Fruit fly (Drosophila melanogaster) whole organism, prepupa: Measurements from ENCODE around the gene Tep2.

ENCODE experiments used
- CG15336 ChIP-seq: fragments of 200-800 bp; sonication (Bioruptor generic); IDR thresholded peaks from 2 replicates; pipeline ENCODE4 v1.3.6; 2022; ENCODE audit warnings: missing biosample characterization, missing genetic modification characterization
- CG1621 ChIP-seq: fragments of 200-800 bp; sonication (Bioruptor generic); optimal IDR thresholded peaks from 3 replicates; lab custom pipeline; 2018; ENCODE audit warnings: missing biosample characterization, mild to moderate bottlenecking, missing genetic modification characterization
- CG6163 ChIP-seq: fragments of 200-800 bp; sonication (Bioruptor generic); IDR thresholded peaks from 3 replicates; pipeline ENCODE4 v1.3.6; 2022; ENCODE audit warnings: missing biosample characterization, missing genetic modification characterization
- CG6808 ChIP-seq: fragments of 200-800 bp; sonication (Bioruptor generic); optimal IDR thresholded peaks from 3 replicates; lab custom pipeline; 2017; ENCODE audit warnings: missing biosample characterization, missing genetic modification characterization, mild to moderate bottlenecking, moderate library complexity, missing genetic modification reagents
- Eip78C ChIP-seq: fragments of 200-800 bp; sonication (Bioruptor generic); peaks from one replicate; lab custom pipeline; 2016; ENCODE audit warnings: missing biosample characterization, missing genetic modification characterization
- Sox102F ChIP-seq: fragments of 200-800 bp; sonication (Bioruptor generic); optimal IDR thresholded peaks from 2 replicates; lab custom pipeline; 2016; ENCODE audit warnings: missing biosample characterization, mild to moderate bottlenecking, missing genetic modification characterization
- pdm3 ChIP-seq: fragments of 200-800 bp; sonication (Bioruptor generic); optimal IDR thresholded peaks from 3 replicates; lab custom pipeline; 2016; ENCODE audit warnings: missing biosample characterization, missing genetic modification characterization
- salr ChIP-seq, 2 experiments: fragments of 200-800 bp; sonication (Bioruptor generic); optimal IDR thresholded peaks; 3 replicates each; lab custom pipeline; 2016 to 2018; ENCODE audit warnings: missing biosample characterization in 2 of 2, missing genetic modification characterization in 2 of 2, mild to moderate bottlenecking in 1 of 2
- ss ChIP-seq, 2 experiments: fragments of 200-800 bp; sonication (Bioruptor generic); optimal IDR thresholded peaks; 2 replicates in 1 of 2; 3 replicates in 1 of 2; lab custom pipeline; 2017 to 2018; ENCODE audit warnings: mild to moderate bottlenecking in 2 of 2, missing biosample characterization in 2 of 2, missing genetic modification characterization in 2 of 2, moderate library complexity in 1 of 2

dm6 chr2L:7676982-7677381 is 24.4 kb downstream of the Tep2 start:
- TF ChIP-seq CG15336 (GFP tag; lab: Robert Waterston, UW) (no peak), Sox102F (no peak), CG6808 (GFP tag; lab: Kevin White, UChicago) (no peak), salr (GFP tag; optimal IDR thresholded peaks at IDR 0.05; lab: Kevin White, UChicago) (no peak), CG6163 (GFP tag; lab: Robert Waterston, UW) (no peak), Eip78C (GFP tag; lab: Kevin White, UChicago) (no peak), pdm3 (GFP tag; lab: Kevin White, UChicago) (no peak), CG1621 (tag; lab: Kevin White, UChicago) (no peak), ss (GFP tag; optimal IDR thresholded peaks at IDR 0.05; lab: Kevin White, UChicago) (no peak)
